Worm (Caenorhabditis elegans): ENCODE results near the gene rps-5.

Gene rps-5

ce11 chrIV:11082789-11083235, 28.0 kb downstream of the rps-5 start (continued):
- TF ChIP-seq zip-2 (tag; optimal IDR thresholded peaks at IDR 0.05) (peak; percentile 4), tag-97 (GFP tag; IDR thresholded peaks at IDR 0.05) (no peak), aly-2 (tag; optimal IDR thresholded peaks at IDR 0.05) (no peak), nhr-48 (tag; optimal IDR thresholded peaks at IDR 0.05) (peak; percentile 91), daf-12 (tag; optimal IDR thresholded peaks at IDR 0.05) (peak; percentile 13), pha-4 (GFP tag; IDR thresholded peaks at IDR 0.05) (peak; percentile 82), pha-4 (tag; optimal IDR thresholded peaks at IDR 0.05) (no peak), F10B5.3 (tag; optimal IDR thresholded peaks at IDR 0.05) (no peak), daf-8 (GFP tag; IDR thresholded peaks at IDR 0.05) (no peak), nhr-42 (GFP tag; IDR thresholded peaks at IDR 0.05) (peak; percentile 89), spr-1 (tag; optimal IDR thresholded peaks at IDR 0.05) (peak; percentile 92), gei-8 (GFP tag; optimal IDR thresholded peaks at IDR 0.05) (peak; percentile 83), nhr-6 (tag; optimal IDR thresholded peaks at IDR 0.05) (peak; percentile 93), T20F7.1 (GFP tag; optimal IDR thresholded peaks at IDR 0.05) (peak; percentile 81), ctbp-1 (GFP tag; IDR thresholded peaks at IDR 0.05) (peak; percentile 86)

ce11 chrIV:11082153-11082552, 28.7 kb downstream of the rps-5 start, which contains the start of gene let-70:
let-70 (minus strand) TSS chrIV:11082253.
- TF ChIP-seq arid-1 (GFP tag; conservative IDR thresholded peaks at IDR 0.05) (0 out of 2 replicates have a peak, but pooled peaks have one; percentile 20), zip-2 (tag; optimal IDR thresholded peaks at IDR 0.05) (peak; percentile 10), egl-43 (GFP tag; IDR thresholded peaks at IDR 0.05) (0 out of 2 replicates have a peak, but pooled peaks have one; percentile 30), F26F4.8 (GFP tag; conservative IDR thresholded peaks at IDR 0.05) (no peak), pha-4 (GFP tag; IDR thresholded peaks at IDR 0.05) (0 out of 2 replicates have a peak, but pooled peaks have one; percentile 2), pha-4 (tag; optimal IDR thresholded peaks at IDR 0.05) (no peak), Y5F2A.4 (GFP tag; optimal IDR thresholded peaks at IDR 0.05) (no peak), ceh-28 (tag; optimal IDR thresholded peaks at IDR 0.05) (peak; percentile 18), aha-1 (tag) (peak; percentile 90), mdt-29 (GFP tag; IDR thresholded peaks at IDR 0.05) (0 out of 2 replicates have a peak, but pooled peaks have one; percentile 5)

- TF ChIP-seq dve-1 (tag; optimal IDR thresholded peaks at IDR 0.05; ENCODE audit: insufficient read depth) (peak; percentile 61), lin-39 (tag; optimal IDR thresholded peaks at IDR 0.05) (no peak), nhr-42 (GFP tag; IDR thresholded peaks at IDR 0.05) (no peak), lsy-2 (tag; optimal IDR thresholded peaks at IDR 0.05) (peak in 1 of 2 experiments; percentile 21), dmd-9 (GFP tag; IDR thresholded peaks at IDR 0.05) (no peak), ceh-20 (GFP tag; IDR thresholded peaks at IDR 0.05) (no peak), hmg-1.1 (GFP tag; IDR thresholded peaks at IDR 0.05) (no peak), mep-1 (tag; optimal IDR thresholded peaks at IDR 0.05) (no peak), lin-29 (GFP tag; IDR thresholded peaks at IDR 0.05) (peak; percentile 22; the same call in 1 of the 2 replicates), hlh-30 (tag; optimal IDR thresholded peaks at IDR 0.05; ENCODE audit: insufficient read depth) (no peak), gei-8 (GFP tag; optimal IDR thresholded peaks at IDR 0.05) (peak; percentile 25), lin-13 (GFP tag; optimal IDR thresholded peaks at IDR 0.05) (no peak), zip-2 (tag; optimal IDR thresholded peaks at IDR 0.05) (peak; percentile 44), attf-4 (tag; optimal IDR thresholded peaks at IDR 0.05) (no peak), unc-62 (GFP tag; optimal IDR thresholded peaks at IDR 0.05 in 1 of 2) (peak in 1 of 2 experiments; percentile 77), unc-62 (tag; optimal IDR thresholded peaks at IDR 0.05) (no peak), nhr-41 (GFP tag; IDR thresholded peaks at IDR 0.05) (no peak), zfp-3 (GFP tag; conservative IDR thresholded peaks at IDR 0.05) (peak; percentile 69; the same call in 1 of the 2 replicates), sdz-12 (GFP tag; optimal IDR thresholded peaks at IDR 0.05) (no peak), mdl-1 (tag; optimal IDR thresholded peaks at IDR 0.05) (peak in 1 of 2 experiments; percentile 5), lin-38 (GFP tag; IDR thresholded peaks at IDR 0.05) (0 out of 2 replicates have a peak, but pooled peaks have one; percentile 24), dmd-6 (GFP tag; IDR thresholded peaks at IDR 0.05) (peak; percentile 13; the same call in 1 of the 2 replicates), spr-3 (GFP tag; optimal IDR thresholded peaks at IDR 0.05) (peak; percentile 70), php-3 (GFP tag; IDR thresholded peaks at IDR 0.05) (peak; percentile 23; the same call in 1 of the 2 replicates), ctbp-1 (GFP tag; IDR thresholded peaks at IDR 0.05) (0 out of 2 replicates have a peak, but pooled peaks have one; percentile 25), rbr-2 (tag; optimal IDR thresholded peaks at IDR 0.05) (no peak), ama-1 (optimal IDR thresholded peaks at IDR 0.05) (peak; percentile 83), F26F4.8 (GFP tag; conservative IDR thresholded peaks at IDR 0.05) (no peak), aly-2 (tag; optimal IDR thresholded peaks at IDR 0.05) (no peak), T26A8.4 (GFP tag; IDR thresholded peaks at IDR 0.05) (peak; percentile 71)
These were observed 30.0 kb downstream of the rps-5 start, which contains the start of gene atg-7 for ce11 chrIV:11080823-11081285. atg-7 (minus strand) TSS chrIV:11081055.

Measured in whole organism, L4 larva.